Fruit fly (Drosophila melanogaster) whole organism, embryonic: ENCODE data around the gene Hr83.

Source experiments
- Aef1 ChIP-seq: fragments of 200-800 bp; sonication (Bioruptor generic); IDR thresholded peaks from 3 replicates; pipeline ENCODE4 v1.3.6; 2022; ENCODE audit warnings: missing biosample characterization, missing genetic modification characterization
- Blimp-1 ChIP-seq: fragments of 200-800 bp; sonication (Bioruptor generic); optimal IDR thresholded peaks from 3 replicates; lab custom pipeline; 2018; ENCODE audit warnings: missing biosample characterization, missing genetic modification characterization, mild to moderate bottlenecking, moderate library complexity, missing genetic modification reagents
- CG10565 ChIP-seq: fragments of 200-800 bp; sonication (Bioruptor generic); optimal IDR thresholded peaks from 3 replicates; lab custom pipeline; 2016; ENCODE audit warnings: missing biosample characterization, mild to moderate bottlenecking, missing genetic modification characterization
- CG10979 ChIP-seq: fragments of 200-800 bp; sonication (Bioruptor generic); optimal IDR thresholded peaks from 2 replicates; lab custom pipeline; 2018; ENCODE audit warnings: missing biosample characterization, mild to moderate bottlenecking, missing genetic modification characterization, moderate library complexity
- CG11085 ChIP-seq: fragments of 200-800 bp; sonication (Bioruptor generic); IDR thresholded peaks from 2 replicates; pipeline ENCODE4 v1.3.6; 2022; ENCODE audit warnings: missing biosample characterization, missing genetic modification characterization
- CG12391 ChIP-seq: fragments of 200-800 bp; sonication (Bioruptor generic); optimal IDR thresholded peaks from 3 replicates; lab custom pipeline; 2018; ENCODE audit warnings: missing biosample characterization, mild to moderate bottlenecking, missing genetic modification characterization, moderate library complexity
- CG15479 ChIP-seq: fragments of 200-800 bp; sonication (Bioruptor generic); optimal IDR thresholded peaks from 3 replicates; lab custom pipeline; 2019; ENCODE audit warnings: missing biosample characterization, mild to moderate bottlenecking, missing genetic modification characterization, moderate library complexity
- CG15601 ChIP-seq: fragments of 200-800 bp; sonication (Bioruptor generic); optimal IDR thresholded peaks from 3 replicates; lab custom pipeline; 2019; ENCODE audit warnings: missing biosample characterization, mild to moderate bottlenecking, missing genetic modification characterization, moderate library complexity
- CG1602 ChIP-seq: fragments of 200-800 bp; sonication (Bioruptor generic); optimal IDR thresholded peaks from 3 replicates; lab custom pipeline; 2016; ENCODE audit warnings: missing biosample characterization, missing genetic modification characterization
- CG1603 ChIP-seq: fragments of 200-800 bp; sonication (Bioruptor generic); optimal IDR thresholded peaks from 2 replicates; lab custom pipeline; 2019; ENCODE audit warnings: missing biosample characterization, mild to moderate bottlenecking, missing genetic modification characterization, moderate library complexity
- CG1647 ChIP-seq: fragments of 200-800 bp; sonication (Bioruptor generic); optimal IDR thresholded peaks from 3 replicates; lab custom pipeline; 2016; ENCODE audit warnings: missing biosample characterization, missing genetic modification characterization
- CG16815 ChIP-seq: fragments of 200-800 bp; sonication (Bioruptor generic); optimal IDR thresholded peaks from 3 replicates; lab custom pipeline; 2017; ENCODE audit warnings: missing biosample characterization, mild to moderate bottlenecking, missing genetic modification characterization
- CG17829 ChIP-seq: fragments of 200-800 bp; optimal IDR thresholded peaks from 2 replicates; lab custom pipeline; 2019; ENCODE audit warnings: missing biosample characterization, mild to moderate bottlenecking, missing genetic modification characterization, moderate library complexity
- CG18262 ChIP-seq: fragments of 200-800 bp; optimal IDR thresholded peaks from 3 replicates; lab custom pipeline; 2019; ENCODE audit warnings: missing biosample characterization, mild to moderate bottlenecking, missing genetic modification characterization, moderate library complexity
- CG2120 ChIP-seq: fragments of 200-800 bp; sonication (Bioruptor generic); optimal IDR thresholded peaks from 3 replicates; lab custom pipeline; 2016; ENCODE audit warnings: missing biosample characterization, missing genetic modification characterization
- CG4617 ChIP-seq: fragments of 200-800 bp; sonication (Bioruptor generic); optimal IDR thresholded peaks from 3 replicates; lab custom pipeline; 2016; ENCODE audit warnings: missing biosample characterization, missing genetic modification characterization, borderline replicate concordance
- CG5953 ChIP-seq: fragments of 200-800 bp; sonication (Bioruptor generic); IDR thresholded peaks from 2 replicates; pipeline ENCODE4 v1.3.6; 2022; ENCODE audit warnings: missing biosample characterization, missing genetic modification characterization
- CG6175 ChIP-seq: fragments of 200-800 bp; sonication (Bioruptor generic); IDR thresholded peaks from 3 replicates; pipeline ENCODE4 v1.3.6; 2022; ENCODE audit warnings: missing biosample characterization, missing genetic modification characterization
- CG8290 ChIP-seq, 3 experiments: fragments of 200-800 bp; sonication (Bioruptor generic); optimal IDR thresholded peaks; 2 replicates each; lab custom pipeline; 2016 to 2019; ENCODE audit warnings: missing biosample characterization in 3 of 3, missing genetic modification characterization in 3 of 3, mild to moderate bottlenecking in 2 of 3, moderate library complexity in 1 of 3
- Chrac-16 ChIP-seq: fragments of 200-800 bp; sonication (Bioruptor generic); optimal IDR thresholded peaks from 3 replicates; lab custom pipeline; 2016; ENCODE audit warnings: missing biosample characterization, missing genetic modification characterization
- CkIIα-i1 ChIP-seq: fragments of 200-800 bp; sonication (Bioruptor generic); IDR thresholded peaks from 2 replicates; pipeline ENCODE4 v1.3.6; 2022; ENCODE audit warnings: missing biosample characterization, missing genetic modification characterization
- D19A ChIP-seq: fragments of 200-800 bp; optimal IDR thresholded peaks from 3 replicates; lab custom pipeline; 2019; ENCODE audit warnings: missing biosample characterization, mild to moderate bottlenecking, missing genetic modification characterization, moderate library complexity
- Dp ChIP-seq: fragments of 200-800 bp; sonication (Bioruptor generic); optimal IDR thresholded peaks from 2 replicates; lab custom pipeline; 2018; ENCODE audit warnings: missing biosample characterization, mild to moderate bottlenecking, missing genetic modification characterization, moderate library complexity
- Eip74EF ChIP-seq, 2 experiments: fragments of 200-800 bp in 1 of 2; fragments of >200 bp in 1 of 2; sonication (Bioruptor generic) in 1 of 2; optimal IDR thresholded peaks; 2 replicates each; lab custom pipeline; 2017 to 2019; ENCODE audit warnings: missing biosample characterization in 2 of 2, missing genetic modification characterization in 2 of 2, mild to moderate bottlenecking in 1 of 2, moderate library complexity in 1 of 2
- HHEX ChIP-seq: fragments of 200-800 bp; sonication (Bioruptor generic); optimal IDR thresholded peaks from 3 replicates; lab custom pipeline; 2017; ENCODE audit warnings: missing biosample characterization, mild to moderate bottlenecking, missing genetic modification characterization, missing genetic modification reagents
- HLHmδ ChIP-seq: fragments of 200-800 bp; sonication (Bioruptor generic); optimal IDR thresholded peaks from 2 replicates; lab custom pipeline; 2018; ENCODE audit warnings: missing biosample characterization, mild to moderate bottlenecking, missing genetic modification characterization, moderate library complexity
- Hr78 ChIP-seq, 2 experiments: fragments of 200-800 bp in 1 of 2; fragments of >200 bp in 1 of 2; sonication (Bioruptor generic) in 1 of 2; optimal IDR thresholded peaks; 2 replicates each; lab custom pipeline; 2017 to 2019; ENCODE audit warnings: missing biosample characterization in 2 of 2, missing genetic modification characterization in 2 of 2, mild to moderate bottlenecking in 1 of 2, moderate library complexity in 1 of 2
- Nf-YC ChIP-seq: fragments of 200-800 bp; optimal IDR thresholded peaks from 3 replicates; lab custom pipeline; 2019; ENCODE audit warnings: missing biosample characterization, mild to moderate bottlenecking, missing genetic modification characterization, moderate library complexity
- Oli ChIP-seq: fragments of 200-800 bp; sonication (Bioruptor generic); optimal IDR thresholded peaks from 2 replicates; lab custom pipeline; 2018; ENCODE audit warnings: missing biosample characterization, mild to moderate bottlenecking, missing genetic modification characterization, moderate library complexity
- Sox100B ChIP-seq: fragments of 200-800 bp; sonication (Bioruptor generic); optimal IDR thresholded peaks from 3 replicates; lab custom pipeline; 2018; ENCODE audit warnings: missing biosample characterization, mild to moderate bottlenecking, missing genetic modification characterization
- Xrp1 ChIP-seq: fragments of 200-800 bp; sonication (Bioruptor generic); IDR thresholded peaks from 2 replicates; pipeline ENCODE4 v1.3.6; 2022; ENCODE audit warnings: missing biosample characterization, missing genetic modification characterization
- ara ChIP-seq: fragments of 200-800 bp; sonication (Bioruptor generic); IDR thresholded peaks from 2 replicates; pipeline ENCODE4 v1.3.6; 2022; ENCODE audit warnings: missing biosample characterization, missing genetic modification characterization
- dm ChIP-seq: fragments of 200-800 bp; sonication (Bioruptor generic); optimal IDR thresholded peaks from 3 replicates; lab custom pipeline; 2016; ENCODE audit warnings: missing biosample characterization, missing genetic modification characterization
- emc ChIP-seq: fragments of 200-800 bp; sonication (Bioruptor generic); optimal IDR thresholded peaks from 2 replicates; lab custom pipeline; 2016; ENCODE audit warnings: missing biosample characterization, missing genetic modification characterization
- fd3F ChIP-seq: fragments of 200-800 bp; sonication (Bioruptor generic); optimal IDR thresholded peaks from 2 replicates; lab custom pipeline; 2018; ENCODE audit warnings: missing biosample characterization, mild to moderate bottlenecking, missing genetic modification characterization, moderate library complexity
- fu2 ChIP-seq: fragments of 200-800 bp; sonication (Bioruptor generic); optimal IDR thresholded peaks from 2 replicates; lab custom pipeline; 2016; ENCODE audit warnings: missing biosample characterization, missing genetic modification characterization
- gem ChIP-seq: fragments of 200-800 bp; sonication (Bioruptor generic); optimal IDR thresholded peaks from 2 replicates; lab custom pipeline; 2019; ENCODE audit warnings: missing biosample characterization, mild to moderate bottlenecking, missing genetic modification characterization, moderate library complexity
- kah ChIP-seq: fragments of 200-800 bp; sonication (Bioruptor generic); optimal IDR thresholded peaks from 2 replicates; lab custom pipeline; 2018; ENCODE audit warnings: missing biosample characterization, mild to moderate bottlenecking, missing genetic modification characterization
- kni ChIP-seq: fragments of 200-800 bp; sonication (Bioruptor generic); optimal IDR thresholded peaks from 3 replicates; lab custom pipeline; 2017; ENCODE audit warnings: mild to moderate bottlenecking, missing biosample characterization, missing genetic modification reagents, missing genetic modification characterization
- lbe ChIP-seq: fragments of 200-800 bp; sonication (Bioruptor generic); optimal IDR thresholded peaks from 2 replicates; lab custom pipeline; 2016; ENCODE audit warnings: missing biosample characterization, mild to moderate bottlenecking, missing genetic modification characterization
- nmo ChIP-seq: fragments of 200-800 bp; sonication (Bioruptor generic); optimal IDR thresholded peaks from 2 replicates; lab custom pipeline; 2018; ENCODE audit warnings: missing biosample characterization, mild to moderate bottlenecking, missing genetic modification characterization, moderate library complexity
- p53 ChIP-seq: fragments of 200-800 bp; sonication (Bioruptor generic); optimal IDR thresholded peaks from 2 replicates; lab custom pipeline; 2016; ENCODE audit warnings: missing biosample characterization, missing genetic modification characterization
- pita ChIP-seq: fragments of 200-800 bp; sonication (Bioruptor generic); optimal IDR thresholded peaks from 2 replicates; lab custom pipeline; 2017; ENCODE audit warnings: missing biosample characterization, mild to moderate bottlenecking, missing genetic modification characterization
- rib ChIP-seq: fragments of 200-800 bp; sonication (Bioruptor generic); IDR thresholded peaks from 2 replicates; pipeline ENCODE4 v1.3.6; 2022; ENCODE audit warnings: missing biosample characterization, missing genetic modification characterization
- ro ChIP-seq: fragments of 200-800 bp; sonication (Bioruptor generic); IDR thresholded peaks from 2 replicates; pipeline ENCODE4 v1.3.6; 2022; ENCODE audit warnings: missing biosample characterization, missing genetic modification characterization
- seq ChIP-seq: fragments of 200-800 bp; sonication (Bioruptor generic); IDR thresholded peaks from 2 replicates; pipeline ENCODE4 v1.3.6; 2022; ENCODE audit warnings: missing biosample characterization, missing genetic modification characterization
- ssp ChIP-seq: fragments of 200-800 bp; sonication (Bioruptor generic); IDR thresholded peaks from 2 replicates; pipeline ENCODE4 v1.3.6; 2022; ENCODE audit warnings: missing biosample characterization, missing genetic modification characterization
- vfl ChIP-seq: fragments of 200-800 bp; sonication (Bioruptor generic); optimal IDR thresholded peaks from 2 replicates; lab custom pipeline; 2016; ENCODE audit warnings: missing biosample characterization, missing genetic modification characterization

The Hr83 gene

DNA sequence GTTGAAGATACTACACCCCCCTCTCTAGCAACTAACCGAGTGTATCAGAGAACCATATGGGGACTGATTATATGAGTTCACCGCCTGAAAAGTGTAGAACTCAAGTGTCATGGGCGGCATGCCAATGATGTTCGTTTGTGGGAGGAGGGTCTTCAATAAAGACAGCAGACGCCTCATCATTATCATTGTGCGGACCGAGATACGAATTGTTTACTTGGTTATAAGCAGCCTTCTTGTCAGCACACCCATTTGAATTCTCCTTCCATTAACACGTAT, 45.1 kb downstream of the Hr83 start (continued):
- no peak for TF ChIP-seq Aef1
- no peak for TF ChIP-seq CG2120 (GFP tag; lab: Kevin White, UChicago)
- no peak for TF ChIP-seq CG16815 (GFP tag; lab: Kevin White, UChicago)
- no peak for TF ChIP-seq ssp (GFP tag; lab: Robert Waterston, UW)
- no peak for TF ChIP-seq CG17829 (tag; lab: Kevin White, UChicago)
- no peak for TF ChIP-seq p53 (GFP tag; lab: Kevin White, UChicago)
- peak; percentile 6 for TF ChIP-seq kah (GFP tag; lab: Kevin White, UChicago)
- TF ChIP-seq HHEX: no peak
- TF ChIP-seq CG1602 (GFP tag; lab: Kevin White, UChicago): no peak
- TF ChIP-seq, all 482 proteins: peak for 15

DNA sequence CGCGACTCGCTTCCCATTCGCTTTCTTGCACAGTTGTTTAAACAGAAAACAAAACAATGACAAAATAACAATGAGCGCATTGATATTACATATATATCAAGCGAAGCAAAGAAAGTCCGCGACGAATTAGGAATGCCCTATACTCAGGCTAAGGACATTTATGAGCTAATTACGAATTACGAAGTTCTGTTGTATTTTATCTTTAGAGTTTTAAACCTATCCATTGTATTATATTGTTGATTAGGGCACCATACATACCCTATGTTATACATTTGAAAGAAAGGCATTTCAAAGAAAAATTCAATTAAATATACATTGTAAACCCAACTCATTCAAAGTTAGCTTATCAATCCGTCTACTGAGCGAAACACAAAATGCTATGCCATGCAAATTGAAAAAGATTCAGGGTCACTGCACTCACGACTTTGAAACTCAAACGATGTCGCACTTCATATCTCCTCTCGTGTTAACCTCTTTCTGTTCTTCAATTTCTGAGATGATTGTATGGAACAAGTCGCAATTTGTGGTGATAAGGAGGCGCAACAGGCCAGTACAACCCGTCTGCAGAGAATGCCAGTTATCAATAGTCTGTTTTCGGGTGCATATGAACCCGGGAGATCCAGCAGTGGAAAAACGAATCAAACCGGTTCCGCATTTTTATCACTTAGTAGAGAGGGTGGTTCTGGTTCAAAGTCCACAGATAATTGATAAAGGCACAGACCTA, 46.7 kb downstream of the Hr83 start:
- TF ChIP-seq CG15479 (GFP tag; lab: Kevin White, UChicago) (peak; percentile 95), gem (tag; lab: Kevin White, UChicago) (peak; percentile 45), Oli (tag; lab: Kevin White, UChicago) (peak; percentile 17), CG12391 (peak; percentile 15), CG1603 (tag; lab: Kevin White, UChicago) (peak; percentile 39), HLHmδ (GFP tag; lab: Kevin White, UChicago) (no peak), nmo (GFP tag; lab: Kevin White, UChicago) (peak; percentile 7), rib (GFP tag; lab: Robert Waterston, UW) (no peak), ro (GFP tag; lab: Robert Waterston, UW) (no peak), kni (GFP tag; lab: Kevin White, UChicago) (no peak), fu2 (GFP tag; lab: Kevin White, UChicago) (no peak), CG8290 (GFP tag; optimal IDR thresholded peaks at IDR 0.05; lab: Kevin White, UChicago) (no peak), CG8290 (tag; optimal IDR thresholded peaks at IDR 0.05; lab: Kevin White, UChicago) (no peak), lbe (GFP tag; lab: Kevin White, UChicago) (peak; percentile 72), ara (no peak), Dp (GFP tag; lab: Kevin White, UChicago) (no peak), CG1647 (GFP tag; lab: Kevin White, UChicago) (no peak), seq (GFP tag; lab: Robert Waterston, UW) (no peak), CkIIα-i1 (GFP tag; lab: Robert Waterston, UW) (no peak), CG18262 (tag; lab: Kevin White, UChicago) (peak; percentile 14), fd3F (GFP tag; lab: Kevin White, UChicago) (no peak), dm (GFP tag; lab: Kevin White, UChicago) (no peak), CG10979 (peak; percentile 16), CG11085 (GFP tag; lab: Robert Waterston, UW) (no peak), Sox100B (GFP tag; lab: Kevin White, UChicago) (peak; percentile 38), vfl (GFP tag; lab: Kevin White, UChicago) (no peak), Eip74EF (GFP tag; optimal IDR thresholded peaks at IDR 0.05; lab: Kevin White, UChicago) (peak in 1 of 2 experiments; percentile 49), CG10565 (GFP tag; lab: Kevin White, UChicago) (no peak), CG5953 (GFP tag; lab: Robert Waterston, UW) (no peak), CG15601 (tag; lab: Kevin White, UChicago) (peak; percentile 1), Blimp-1 (GFP tag; lab: Kevin White, UChicago) (peak; percentile 46), emc (GFP tag; lab: Kevin White, UChicago) (no peak), Chrac-16 (GFP tag; lab: Kevin White, UChicago) (no peak), D19A (tag; lab: Kevin White, UChicago) (peak; percentile 91), Hr78 (GFP tag; optimal IDR thresholded peaks at IDR 0.05; lab: Kevin White, UChicago) (peak in 1 of 2 experiments; percentile 35), CG6175 (GFP tag; lab: Robert Waterston, UW) (no peak), Nf-YC (no peak), pita (GFP tag; lab: Kevin White, UChicago) (no peak), CG4617 (GFP tag; lab: Kevin White, UChicago) (no peak), Xrp1 (GFP tag; lab: Robert Waterston, UW) (0 out of 2 replicates have a peak, but pooled peaks have one; percentile 23)
